Fruit fly (Drosophila melanogaster): ENCODE results near the gene ltl.

Gene ltl

dm6 chr3L:7510414-7511384, 8.1 kb upstream of the ltl start, which contains the start of gene CG7546 (continued):
- TF ChIP-seq Camta (GFP tag; optimal IDR thresholded peaks at IDR 0.05) (no peak), sug (tag; optimal IDR thresholded peaks at IDR 0.05) (peak; percentile 48), CG9932 (GFP tag; IDR thresholded peaks at IDR 0.05) (peak; percentile 62), rib (GFP tag; IDR thresholded peaks at IDR 0.05) (peak; percentile 63), vfl (GFP tag; optimal IDR thresholded peaks at IDR 0.05) (no peak), Spps (tag; optimal IDR thresholded peaks at IDR 0.05) (no peak), gce (GFP tag; IDR thresholded peaks at IDR 0.05) (no peak), CG43689 (GFP tag; IDR thresholded peaks at IDR 0.05) (no peak), CG12071 (GFP tag; optimal IDR thresholded peaks at IDR 0.05) (no peak), CG6791 (GFP tag; IDR thresholded peaks at IDR 0.05; ENCODE audit: partially characterized antibody) (no peak), row (GFP tag; IDR thresholded peaks at IDR 0.05) (peak; percentile 80), otp (GFP tag; IDR thresholded peaks at IDR 0.05) (no peak), Sry-β (GFP tag; optimal IDR thresholded peaks at IDR 0.05) (peak; percentile 95), CG4424 (GFP tag; optimal IDR thresholded peaks at IDR 0.05) (peak; percentile 12), ERR (GFP tag; optimal IDR thresholded peaks at IDR 0.05) (no peak), disco-r (GFP tag; optimal IDR thresholded peaks at IDR 0.05) (no peak), ken (GFP tag; IDR thresholded peaks at IDR 0.05) (0 out of 3 replicates have a peak, but pooled peaks have one; percentile 15), dmrt99B (tag; optimal IDR thresholded peaks at IDR 0.05) (no peak), CG1602 (GFP tag; optimal IDR thresholded peaks at IDR 0.05) (peak; percentile 28), CG10959 (GFP tag; IDR thresholded peaks at IDR 0.05) (no peak), Fer1 (GFP tag; optimal IDR thresholded peaks at IDR 0.05) (no peak), CG11723 (GFP tag; optimal IDR thresholded peaks at IDR 0.05) (no peak), CG18599 (GFP tag; optimal IDR thresholded peaks at IDR 0.05) (peak; percentile 5), HLH54F (GFP tag; optimal IDR thresholded peaks at IDR 0.05) (peak; percentile 27), CG9215 (GFP tag; IDR thresholded peaks at IDR 0.05) (peak; percentile 53), ftz-f1 (GFP tag; optimal IDR thresholded peaks at IDR 0.05) (no peak), CG3281 (GFP tag; optimal IDR thresholded peaks at IDR 0.05) (peak; percentile 28), al (GFP tag; IDR thresholded peaks at IDR 0.05) (peak; percentile 51), ci (GFP tag; IDR thresholded peaks at IDR 0.05) (0 out of 3 replicates have a peak, but pooled peaks have one; percentile 21), Dfd (GFP tag; optimal IDR thresholded peaks at IDR 0.05) (no peak), ssp (GFP tag; IDR thresholded peaks at IDR 0.05) (no peak), CG42726 (GFP tag; IDR thresholded peaks at IDR 0.05; ENCODE audit: partially characterized antibody) (no peak), CG34376 (GFP tag; optimal IDR thresholded peaks at IDR 0.05) (no peak), ac (GFP tag; optimal IDR thresholded peaks at IDR 0.05) (no peak), PHDP (tag; optimal IDR thresholded peaks at IDR 0.05) (no peak), CG4617 (GFP tag; optimal IDR thresholded peaks at IDR 0.05; ENCODE audit: borderline replicate concordance) (peak; percentile 91), esg (GFP tag; conservative IDR thresholded peaks at IDR 0.05) (peak; percentile 37; the same call in 1 of the 2 replicates), inv (GFP tag; IDR thresholded peaks at IDR 0.05; ENCODE audit: partially characterized antibody) (no peak), CG34224 (GFP tag; IDR thresholded peaks at IDR 0.05; ENCODE audit: partially characterized antibody) (no peak), insv (GFP tag; optimal IDR thresholded peaks at IDR 0.05) (no peak), CG1832 (GFP tag; optimal IDR thresholded peaks at IDR 0.05) (peak; percentile 84), CG10274 (GFP tag; optimal IDR thresholded peaks at IDR 0.05) (no peak), Dip3 (GFP tag; optimal IDR thresholded peaks at IDR 0.05) (no peak), onecut (GFP tag; IDR thresholded peaks at IDR 0.05) (no peak), CG14441 (GFP tag; IDR thresholded peaks at IDR 0.05) (peak; percentile 44; the same call in 1 of the 2 replicates), zf30C (GFP tag; optimal IDR thresholded peaks at IDR 0.05) (peak; percentile 38), HLH4C (GFP tag; IDR thresholded peaks at IDR 0.05; ENCODE audit: partially characterized antibody) (0 out of 3 replicates have a peak, but pooled peaks have one; percentile 27), BEAF-32 (GFP tag; optimal IDR thresholded peaks at IDR 0.05) (peak; percentile 36)
